Fruit fly (Drosophila melanogaster): Measurements from ENCODE around the gene Gagr.
A peak's percentile ranks its signal among the peaks of the same experiment; 100 is the strongest.

Gagr gene

DNA sequence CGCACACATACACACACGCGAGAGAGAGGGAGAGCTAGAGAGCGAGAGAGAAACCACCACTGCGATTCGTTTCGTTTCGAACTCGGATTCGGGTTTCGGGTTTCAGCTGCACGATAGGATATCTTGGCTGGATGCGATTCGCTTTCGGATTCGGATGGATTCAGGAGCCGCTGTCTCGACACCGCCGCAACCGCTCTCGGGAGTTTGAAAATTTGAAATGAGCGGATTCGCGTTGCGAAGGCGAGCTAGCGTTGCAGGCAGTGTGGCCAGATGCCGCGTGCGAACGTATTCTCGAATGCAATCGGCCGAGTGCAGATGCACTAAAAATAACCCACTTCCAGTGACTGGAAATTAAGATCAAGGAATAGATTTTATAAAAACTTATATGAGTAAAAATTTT lies 17.2 kb downstream of the Gagr start, which contains the start of gene fax (continued):
- TF ChIP-seq sd (tag; optimal IDR thresholded peaks at IDR 0.05) = peak; percentile 23
- TF ChIP-seq CG12942 (GFP tag; optimal IDR thresholded peaks at IDR 0.05) = no peak
- no peak for TF ChIP-seq Sox102F (GFP tag; optimal IDR thresholded peaks at IDR 0.05)
- no peak for TF ChIP-seq Antp (GFP tag; optimal IDR thresholded peaks at IDR 0.05)
- peak; percentile 48 for TF ChIP-seq CG2202 (tag; optimal IDR thresholded peaks at IDR 0.05)
- TF ChIP-seq z (GFP tag; IDR thresholded peaks at IDR 0.05) = no peak
- TF ChIP-seq Kr (GFP tag; optimal IDR thresholded peaks at IDR 0.05) = peak; percentile 70
- TF ChIP-seq tio (GFP tag; optimal IDR thresholded peaks at IDR 0.05) = no peak
- no peak for TF ChIP-seq ase (GFP tag; IDR thresholded peaks at IDR 0.05)
- TF ChIP-seq odd (GFP tag; optimal IDR thresholded peaks at IDR 0.05) = peak; percentile 23
- no peak for TF ChIP-seq Sry-β (GFP tag; optimal IDR thresholded peaks at IDR 0.05)
- TF ChIP-seq CG18764 (GFP tag; optimal IDR thresholded peaks at IDR 0.05) = no peak
- no peak for TF ChIP-seq fu2 (GFP tag; optimal IDR thresholded peaks at IDR 0.05)
- TF ChIP-seq CG11696 (GFP tag; IDR thresholded peaks at IDR 0.05) = peak; percentile 8; the same call in 1 of the 2 replicates
- no peak for TF ChIP-seq CG18011 (GFP tag; optimal IDR thresholded peaks at IDR 0.05)
- no peak for TF ChIP-seq CG6654 (GFP tag; optimal IDR thresholded peaks at IDR 0.05)
- peak; percentile 42; the same call in 1 of the 2 replicates for TF ChIP-seq sob (GFP tag; IDR thresholded peaks at IDR 0.05)
- no peak for TF ChIP-seq ftz-f1 (GFP tag; optimal IDR thresholded peaks at IDR 0.05)
- peak; percentile 44 for TF ChIP-seq gro (GFP tag; optimal IDR thresholded peaks at IDR 0.05)
- TF ChIP-seq CG4360 (GFP tag; IDR thresholded peaks at IDR 0.05) = peak; percentile 16; the same call in 1 of the 2 replicates
- no peak for TF ChIP-seq CG13624 (GFP tag; optimal IDR thresholded peaks at IDR 0.05)
- peak; percentile 45 for TF ChIP-seq nerfin-1 (tag; optimal IDR thresholded peaks at IDR 0.05)
- TF ChIP-seq caup (GFP tag; optimal IDR thresholded peaks at IDR 0.05; ENCODE audit: severe bottlenecking) = peak; percentile 34
- TF ChIP-seq pan (optimal IDR thresholded peaks at IDR 0.05) = no peak
- TF ChIP-seq pan (GFP tag; optimal IDR thresholded peaks at IDR 0.05 in 1 of 2, IDR thresholded peaks at IDR 0.05 in 1 of 2) = no peak
- no peak for TF ChIP-seq eve (GFP tag; optimal IDR thresholded peaks at IDR 0.05)
- TF ChIP-seq chn (GFP tag; optimal IDR thresholded peaks at IDR 0.05) = peak; percentile 9
- TF ChIP-seq CG15073 (GFP tag; optimal IDR thresholded peaks at IDR 0.05) = no peak
- TF ChIP-seq Hr3 (GFP tag; optimal IDR thresholded peaks at IDR 0.05) = no peak
- TF ChIP-seq CG15479 (GFP tag; optimal IDR thresholded peaks at IDR 0.05) = peak; percentile 77
- no peak for TF ChIP-seq CG11398 (GFP tag; optimal IDR thresholded peaks at IDR 0.05)
- no peak for TF ChIP-seq ttk (GFP tag; IDR thresholded peaks at IDR 0.05)
- peak; percentile 28 for TF ChIP-seq YL-1 (GFP tag; optimal IDR thresholded peaks at IDR 0.05)
- TF ChIP-seq btn (GFP tag; optimal IDR thresholded peaks at IDR 0.05) = no peak
- TF ChIP-seq CG3995 (GFP tag; optimal IDR thresholded peaks at IDR 0.05) = peak; percentile 84
- peak; percentile 47 for TF ChIP-seq Ets97D (GFP tag; optimal IDR thresholded peaks at IDR 0.05)
- TF ChIP-seq Mrtf (GFP tag; IDR thresholded peaks at IDR 0.05) = no peak
- TF ChIP-seq sr (GFP tag; IDR thresholded peaks at IDR 0.05) = 0 out of 3 replicates have a peak, but pooled peaks have one; percentile 23
- TF ChIP-seq Nf-YC (tag; optimal IDR thresholded peaks at IDR 0.05) = peak; percentile 58
- TF ChIP-seq CG11560 (tag; IDR thresholded peaks at IDR 0.05) = no peak
- peak; percentile 60 for TF ChIP-seq CG6854 (GFP tag; optimal IDR thresholded peaks at IDR 0.05)
- no peak for TF ChIP-seq Hey (tag; optimal IDR thresholded peaks at IDR 0.05)
- TF ChIP-seq her (GFP tag; optimal IDR thresholded peaks at IDR 0.05) = peak; percentile 56
- TF ChIP-seq H15 (GFP tag; IDR thresholded peaks at IDR 0.05) = no peak
- TF ChIP-seq ab (GFP tag; optimal IDR thresholded peaks at IDR 0.05) = no peak
- TF ChIP-seq CG42726 (GFP tag; IDR thresholded peaks at IDR 0.05; ENCODE audit: partially characterized antibody) = peak; percentile 85
- TF ChIP-seq ems (GFP tag; optimal IDR thresholded peaks at IDR 0.05) = no peak
- TF ChIP-seq wek (GFP tag; optimal IDR thresholded peaks at IDR 0.05) = no peak
- TF ChIP-seq CG4820 (GFP tag; optimal IDR thresholded peaks at IDR 0.05) = no peak
- peak; percentile 51 for TF ChIP-seq lab (GFP tag; optimal IDR thresholded peaks at IDR 0.05)
- no peak for TF ChIP-seq ham (GFP tag; IDR thresholded peaks at IDR 0.05)
- TF ChIP-seq CG9727 (GFP tag; optimal IDR thresholded peaks at IDR 0.05) = peak; percentile 15

Measured in whole organism, embryonic.